Worm (Caenorhabditis elegans) whole organism, L4 larva: ENCODE measurements around the gene cyp-33C4.

Experiments used
- T20F7.1 ChIP-seq: fragments of 200-800 bp; sonication (Bioruptor generic); optimal IDR thresholded peaks from 2 replicates; lab custom pipeline; 2018; ENCODE audit warnings: mild to moderate bottlenecking, missing genetic modification characterization, missing compliant biosample characterization
- aha-1 ChIP-seq: fragments of 150-350 bp; peaks from one replicate; lab custom pipeline; 2014; ENCODE audit warnings: missing biosample characterization, missing genetic modification characterization
- ceh-20 ChIP-seq: fragments of 200-800 bp; sonication (Bioruptor generic); IDR thresholded peaks from 2 replicates; pipeline ENCODE4 v1.3.6; 2022; ENCODE audit warnings: missing genetic modification reagents, missing genetic modification characterization, missing compliant biosample characterization
- ceh-82 ChIP-seq: sonication (generic microtip); optimal IDR thresholded peaks from 2 replicates; lab custom pipeline; 2017; ENCODE audit warnings: missing biosample characterization, missing genetic modification characterization
- ctbp-1 ChIP-seq: fragments of 200-800 bp; sonication (Bioruptor generic); IDR thresholded peaks from 2 replicates; pipeline ENCODE4 v1.3.6; 2022; ENCODE audit warnings: missing genetic modification reagents, missing genetic modification characterization, missing compliant biosample characterization
- dmd-8 ChIP-seq: fragments of 200-800 bp; sonication (Bioruptor generic); IDR thresholded peaks from 2 replicates; pipeline ENCODE4 v1.3.6; 2022; ENCODE audit warnings: missing genetic modification characterization, missing compliant biosample characterization
- dmd-9 ChIP-seq: fragments of 200-800 bp; sonication (Bioruptor generic); IDR thresholded peaks from 2 replicates; pipeline ENCODE4 v1.3.6; 2022; ENCODE audit warnings: missing genetic modification reagents, missing genetic modification characterization, missing compliant biosample characterization
- duxl-1 ChIP-seq: sonication (generic microtip); optimal IDR thresholded peaks from 2 replicates; lab custom pipeline; 2016; ENCODE audit warnings: mild to moderate bottlenecking, missing genetic modification characterization, moderate library complexity, missing compliant biosample characterization; ENCODE audit not compliant: poor library complexity
- dve-1 ChIP-seq: sonication (generic microtip); optimal IDR thresholded peaks from 2 replicates; lab custom pipeline; 2017; ENCODE audit warnings: antibody characterized with exemption, mild to moderate bottlenecking, missing genetic modification characterization, missing compliant biosample characterization; ENCODE audit not compliant: insufficient read depth
- egl-27 ChIP-seq: sonication (generic microtip); optimal IDR thresholded peaks from 3 replicates; lab custom pipeline; 2017; ENCODE audit warnings: missing biosample characterization, missing genetic modification reagents, missing genetic modification characterization
- hlh-30 ChIP-seq: sonication (generic microtip); optimal IDR thresholded peaks from 2 replicates; lab custom pipeline; 2017; ENCODE audit warnings: antibody characterized with exemption, mild to moderate bottlenecking, missing genetic modification characterization, missing compliant biosample characterization; ENCODE audit not compliant: insufficient read depth
- lim-7 ChIP-seq: fragments of 200-800 bp; sonication (Bioruptor generic); IDR thresholded peaks from 2 replicates; pipeline ENCODE4 v1.3.6; 2022; ENCODE audit warnings: missing genetic modification characterization, missing compliant biosample characterization
- mep-1 ChIP-seq: fragments of 150-350 bp; sonication (generic microtip); optimal IDR thresholded peaks from 3 replicates; lab custom pipeline; 2014; ENCODE audit warnings: missing biosample characterization, missing genetic modification characterization
- mxl-2 ChIP-seq: fragments of 200-800 bp; sonication (Bioruptor generic); conservative IDR thresholded peaks from 2 replicates; pipeline ENCODE4 v1.3.6; 2022; ENCODE audit warnings: missing genetic modification reagents, missing genetic modification characterization, missing compliant biosample characterization
- nhr-237 ChIP-seq: sonication (generic microtip); optimal IDR thresholded peaks from 2 replicates; lab custom pipeline; 2017; ENCODE audit warnings: missing biosample characterization, missing genetic modification characterization
- nhr-28 ChIP-seq: fragments of 150-350 bp; optimal IDR thresholded peaks from 2 replicates; lab custom pipeline; 2014; ENCODE audit warnings: missing biosample characterization, missing genetic modification characterization
- nhr-41 ChIP-seq: fragments of 200-800 bp; sonication (Bioruptor generic); IDR thresholded peaks from 2 replicates; pipeline ENCODE4 v1.3.6; 2022; ENCODE audit warnings: missing genetic modification reagents, missing genetic modification characterization, missing compliant biosample characterization
- nhr-76 ChIP-seq: fragments of 150-350 bp; optimal IDR thresholded peaks from 2 replicates; lab custom pipeline; 2014; ENCODE audit warnings: missing biosample characterization, missing genetic modification characterization
- spr-1 ChIP-seq: sonication (generic microtip); optimal IDR thresholded peaks from 2 replicates; lab custom pipeline; 2016; ENCODE audit warnings: mild to moderate bottlenecking, missing genetic modification characterization, missing compliant biosample characterization
- zip-11 ChIP-seq: fragments of 200-800 bp; sonication (Bioruptor generic); IDR thresholded peaks from 2 replicates; pipeline ENCODE4 v1.3.6; 2022; ENCODE audit warnings: missing genetic modification characterization, missing compliant biosample characterization

Gene cyp-33C4

ce11 chrV:2285107-2285506 lies 49.2 kb downstream of the cyp-33C4 start, which contains the start of gene nhr-227:
Gene nhr-227, plus strand, starts transcription at chrV:2285432.
- no peak for TF ChIP-seq egl-27
- peak; percentile 33 for TF ChIP-seq T20F7.1
- no peak for TF ChIP-seq ceh-20 (GFP tag; lab: Robert Waterston, UW)
- TF ChIP-seq lim-7 (GFP tag; lab: Robert Waterston, UW): no peak
- no peak for TF ChIP-seq nhr-237
- TF ChIP-seq aha-1: peak; percentile 75
- no peak for TF ChIP-seq nhr-76 (tag; lab: Kevin White, UChicago)
- peak; percentile 12 for TF ChIP-seq hlh-30 (tag; lab: Kevin White, UChicago)
- no peak for TF ChIP-seq duxl-1 (tag; lab: Kevin White, UChicago)
- TF ChIP-seq ceh-82 (tag; lab: Kevin White, UChicago): no peak
- TF ChIP-seq nhr-28 (tag; lab: Kevin White, UChicago): peak; percentile 51
- TF ChIP-seq mxl-2 (GFP tag; lab: Robert Waterston, UW): no peak
- no peak for TF ChIP-seq ctbp-1 (GFP tag; lab: Robert Waterston, UW)
- no peak for TF ChIP-seq dmd-8 (GFP tag; lab: Robert Waterston, UW)
- no peak for TF ChIP-seq zip-11 (GFP tag; lab: Robert Waterston, UW)
- TF ChIP-seq spr-1 (tag; lab: Kevin White, UChicago): no peak
- no peak for TF ChIP-seq nhr-41 (GFP tag; lab: Robert Waterston, UW)
- peak; percentile 31 for TF ChIP-seq dve-1 (tag; lab: Kevin White, UChicago)
- no peak for TF ChIP-seq dmd-9
- TF ChIP-seq mep-1: no peak
